Worm (Caenorhabditis elegans) whole organism, young adult: ENCODE measurements around the gene F35E8.13.

ENCODE experiments used
- F49E8.2 ChIP-seq: sonication (generic microtip); optimal IDR thresholded peaks from 3 replicates; lab custom pipeline; 2017; ENCODE audit warnings: missing genetic modification characterization, mild to moderate bottlenecking, missing compliant biosample characterization, antibody characterized with exemption, moderate library complexity; ENCODE audit not compliant: insufficient read depth
- Y79H2A.3 ChIP-seq: fragments of 200-800 bp; sonication (Bioruptor generic); conservative IDR thresholded peaks from 2 replicates; pipeline ENCODE4 v1.3.6; 2022; ENCODE audit warnings: missing genetic modification reagents, missing genetic modification characterization, missing compliant biosample characterization
- ama-1 ChIP-seq, 3 experiments: fragments of 150-350 bp in 1 of 3; sonication (generic microtip) in 2 of 3; optimal IDR thresholded peaks; 2 replicates each; lab custom pipeline; 2014 to 2018; ENCODE audit warnings: missing biosample characterization in 2 of 3, missing genetic modification characterization in 2 of 3, missing genetic modification reagents in 2 of 3
- bed-1 ChIP-seq: fragments of 200-800 bp; sonication (Bioruptor generic); IDR thresholded peaks from 2 replicates; pipeline ENCODE4 v1.3.6; 2022; ENCODE audit warnings: missing genetic modification reagents, missing genetic modification characterization, missing compliant biosample characterization
- bed-2 ChIP-seq: fragments of 200-800 bp; sonication (Bioruptor generic); IDR thresholded peaks from 2 replicates; pipeline ENCODE4 v1.3.6; 2022; ENCODE audit warnings: missing genetic modification reagents, missing genetic modification characterization, missing compliant biosample characterization
- cebp-2 ChIP-seq: fragments of 200-800 bp; sonication (Bioruptor generic); IDR thresholded peaks from 2 replicates; pipeline ENCODE4 v1.3.6; 2022; ENCODE audit warnings: missing genetic modification characterization, missing compliant biosample characterization
- die-1 ChIP-seq: sonication (generic microtip); optimal IDR thresholded peaks from 2 replicates; lab custom pipeline; 2016; ENCODE audit warnings: missing genotype, mild to moderate bottlenecking, missing genetic modification characterization, missing compliant biosample characterization
- egl-44 ChIP-seq: fragments of 200-800 bp; sonication (Bioruptor generic); IDR thresholded peaks from 2 replicates; pipeline ENCODE4 v1.3.6; 2022; ENCODE audit warnings: missing genetic modification reagents, missing genetic modification characterization, missing compliant biosample characterization
- snpc-3.4 ChIP-seq: sonication (generic microtip); optimal IDR thresholded peaks from 2 replicates; lab custom pipeline; 2017; ENCODE audit warnings: missing genetic modification characterization, mild to moderate bottlenecking, missing compliant biosample characterization, antibody characterized with exemption, moderate library complexity, missing genotype, missing genetic modification reagents
- unc-62 ChIP-seq: fragments of 150-350 bp; optimal IDR thresholded peaks from 2 replicates; lab custom pipeline; 2014; ENCODE audit warnings: missing biosample characterization, missing genetic modification reagents, missing genetic modification characterization
- zim-3 ChIP-seq: sonication (generic microtip); optimal IDR thresholded peaks from 2 replicates; lab custom pipeline; 2017; ENCODE audit warnings: mild to moderate bottlenecking, missing genetic modification characterization, moderate library complexity, missing compliant biosample characterization
- ztf-25 ChIP-seq: fragments of 200-800 bp; sonication (Bioruptor generic); IDR thresholded peaks from 2 replicates; pipeline ENCODE4 v1.3.6; 2022; ENCODE audit warnings: missing genetic modification reagents, missing genetic modification characterization, missing compliant biosample characterization

DNA sequence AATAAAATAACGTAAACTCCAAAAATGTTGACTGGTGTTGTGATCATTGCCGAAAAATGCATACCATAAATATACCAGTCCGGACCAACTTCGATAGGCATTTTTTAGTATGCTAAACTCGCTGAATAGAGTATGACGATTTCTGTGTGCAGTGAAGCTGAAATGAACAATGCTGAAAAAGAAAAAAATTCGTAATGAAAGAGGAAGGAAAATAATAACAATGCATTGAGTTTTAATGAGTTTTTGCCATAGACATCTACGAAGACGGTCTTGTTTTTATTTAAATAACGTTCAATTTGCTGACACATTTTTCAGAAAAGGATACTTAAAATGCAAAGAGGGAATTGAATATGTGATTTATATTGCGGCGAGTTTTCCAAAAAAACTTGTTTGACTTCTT is 44.5 kb downstream of the F35E8.13 start, which contains the start of gene sri-1:
- TF ChIP-seq unc-62 (GFP tag; lab: Kevin White, UChicago) (no peak), ama-1 (optimal IDR thresholded peaks at IDR 0.05; lab: Kevin White, UChicago) (no peak), ama-1 (GFP tag; optimal IDR thresholded peaks at IDR 0.05; lab: Kevin White, UChicago) (no peak), zim-3 (no peak), cebp-2 (GFP tag; lab: Robert Waterston, UW) (no peak), Y79H2A.3 (GFP tag; lab: Robert Waterston, UW) (no peak), die-1 (no peak), ztf-25 (no peak), snpc-3.4 (tag; lab: Kevin White, UChicago) (no peak), bed-1 (no peak), egl-44 (GFP tag; lab: Robert Waterston, UW) (no peak), bed-2 (GFP tag; lab: Robert Waterston, UW) (no peak), F49E8.2 (tag; lab: Kevin White, UChicago) (no peak)
